Fruit fly (Drosophila melanogaster) whole organism, pupa: ENCODE data around the gene mGluR.

Experiments
- CG13204 ChIP-seq: fragments of 200-800 bp; sonication (Bioruptor generic); optimal IDR thresholded peaks from 2 replicates; lab custom pipeline; 2018; ENCODE audit warnings: missing biosample characterization, mild to moderate bottlenecking, missing genetic modification characterization, moderate library complexity
- CG14655 ChIP-seq: fragments of 200-800 bp; sonication (Bioruptor generic); optimal IDR thresholded peaks from 3 replicates; lab custom pipeline; 2017; ENCODE audit warnings: mild to moderate bottlenecking, missing biosample characterization, missing genetic modification reagents, missing genetic modification characterization
- CG15710 ChIP-seq: fragments of 200-800 bp; sonication (Bioruptor generic); optimal IDR thresholded peaks from 2 replicates; lab custom pipeline; 2018; ENCODE audit warnings: missing biosample characterization, mild to moderate bottlenecking, missing genetic modification characterization, moderate library complexity
- CG17806 ChIP-seq: fragments of 200-800 bp; sonication (Bioruptor generic); optimal IDR thresholded peaks from 2 replicates; lab custom pipeline; 2018; ENCODE audit warnings: missing biosample characterization, mild to moderate bottlenecking, missing genetic modification characterization, moderate library complexity
- CG32121 ChIP-seq: fragments of 200-800 bp; sonication (Bioruptor generic); IDR thresholded peaks from 2 replicates; pipeline ENCODE4 v1.3.6; 2022; ENCODE audit warnings: missing biosample characterization, missing genetic modification characterization
- CG4496 ChIP-seq: fragments of 200-800 bp; sonication (Bioruptor generic); IDR thresholded peaks from 3 replicates; pipeline ENCODE4 v1.3.6; 2022; ENCODE audit warnings: missing biosample characterization, missing genetic modification characterization
- D1 ChIP-seq: fragments of 200-800 bp; sonication (Bioruptor generic); optimal IDR thresholded peaks from 2 replicates; lab custom pipeline; 2018; ENCODE audit warnings: missing biosample characterization, mild to moderate bottlenecking, missing genetic modification characterization, moderate library complexity
- EcR ChIP-seq: fragments of 200-800 bp; sonication (Bioruptor generic); optimal IDR thresholded peaks from 3 replicates; lab custom pipeline; 2019; ENCODE audit warnings: missing biosample characterization, missing genetic modification characterization, mild to moderate bottlenecking, moderate library complexity, missing genetic modification reagents
- Pif1A ChIP-seq: fragments of 200-800 bp; sonication (Bioruptor generic); optimal IDR thresholded peaks from 3 replicates; lab custom pipeline; 2016; ENCODE audit warnings: missing biosample characterization, missing genetic modification characterization
- Pif1B ChIP-seq: fragments of 200-800 bp; sonication (Bioruptor generic); optimal IDR thresholded peaks from 3 replicates; lab custom pipeline; 2016; ENCODE audit warnings: missing biosample characterization, missing genetic modification characterization
- Snoo ChIP-seq: fragments of 200-800 bp; sonication (Bioruptor generic); optimal IDR thresholded peaks from 3 replicates; lab custom pipeline; 2017; ENCODE audit warnings: missing biosample characterization, mild to moderate bottlenecking, missing genetic modification characterization, inconsistent platforms
- gl ChIP-seq: fragments of 200-800 bp; sonication (Bioruptor generic); optimal IDR thresholded peaks from 2 replicates; lab custom pipeline; 2018; ENCODE audit warnings: missing biosample characterization, mild to moderate bottlenecking, missing genetic modification characterization
- rn ChIP-seq: fragments of 200-800 bp; sonication (Bioruptor generic); IDR thresholded peaks from 2 replicates; pipeline ENCODE4 v1.3.6; 2022; ENCODE audit warnings: missing biosample characterization, missing genetic modification characterization

DNA sequence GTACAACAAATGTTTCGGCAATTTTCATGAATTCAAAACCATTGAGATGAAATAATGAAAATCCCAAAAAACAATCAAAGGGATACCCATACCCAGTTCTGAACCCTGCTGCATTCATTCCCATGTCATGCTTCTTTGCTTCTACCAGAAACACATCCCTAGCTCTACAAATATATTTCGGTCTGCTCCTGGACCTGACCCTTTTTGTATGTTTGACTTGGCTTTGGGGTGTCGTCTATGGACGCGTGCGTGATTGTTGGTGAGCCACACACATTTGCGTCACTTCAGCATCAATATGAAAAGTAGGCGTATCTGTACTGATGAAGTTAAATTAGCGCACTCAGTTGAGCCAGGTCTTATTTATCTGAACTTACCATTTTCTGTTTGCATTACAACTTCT, 48.1 kb downstream of the mGluR start:
- no peak for TF ChIP-seq CG15710
- TF ChIP-seq Pif1B (GFP tag; lab: Kevin White, UChicago): no peak
- no peak for TF ChIP-seq Pif1A
- TF ChIP-seq CG14655: no peak
- no peak for TF ChIP-seq CG17806 (tag; lab: Kevin White, UChicago)
- no peak for TF ChIP-seq gl (tag; lab: Kevin White, UChicago)
- TF ChIP-seq D1: no peak
- TF ChIP-seq EcR (GFP tag; lab: Kevin White, UChicago): no peak
- no peak for TF ChIP-seq rn (GFP tag; lab: Robert Waterston, UW)
- TF ChIP-seq CG13204 (GFP tag; lab: Kevin White, UChicago): no peak
- TF ChIP-seq Snoo (tag; lab: Kevin White, UChicago): no peak
- no peak for TF ChIP-seq CG4496 (GFP tag; lab: Robert Waterston, UW)
- TF ChIP-seq CG32121 (GFP tag; lab: Robert Waterston, UW): no peak
